Worm (Caenorhabditis elegans): ENCODE results near the gene arl-5.

- TF ChIP-seq sea-2 (GFP tag; optimal IDR thresholded peaks at IDR 0.05) = no peak
- no peak for TF ChIP-seq R02D3.7 (tag; optimal IDR thresholded peaks at IDR 0.05)
- TF ChIP-seq elt-1 (tag; optimal IDR thresholded peaks at IDR 0.05) = no peak
- no peak for TF ChIP-seq pqm-1 (tag; optimal IDR thresholded peaks at IDR 0.05)
- no peak for TF ChIP-seq egl-27 (tag; optimal IDR thresholded peaks at IDR 0.05)
Measured at ce11 chrIII:9782483-9783081, 40.5 kb upstream of the arl-5 start, which contains the start of gene R10E11.6.
